Worm (Caenorhabditis elegans): Measurements from ENCODE around the gene hip-1.

DNA sequence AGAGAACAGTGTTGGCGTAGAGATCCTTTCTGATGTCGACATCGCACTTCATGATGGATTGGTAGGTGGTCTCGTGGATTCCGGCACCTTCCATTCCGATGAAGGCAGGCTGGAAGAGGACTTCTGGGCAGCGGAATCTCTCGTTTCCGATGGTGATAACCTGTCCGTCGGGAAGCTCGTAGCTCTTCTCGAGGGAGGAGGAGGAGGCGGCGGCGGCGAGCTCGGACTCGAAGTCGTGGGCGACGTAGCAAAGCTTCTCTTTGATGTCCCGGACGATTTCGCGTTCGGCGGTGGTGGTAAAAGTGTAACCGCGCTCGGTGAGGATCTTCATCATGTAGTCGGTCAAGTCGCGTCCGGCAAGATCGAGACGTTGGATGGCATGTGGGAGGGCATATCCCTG lies 17.5 kb downstream of the hip-1 start:
- TF ChIP-seq ztf-29 (GFP tag; IDR thresholded peaks at IDR 0.05) (no peak), ref-1 (GFP tag; conservative IDR thresholded peaks at IDR 0.05) (no peak), klf-2 (GFP tag; conservative IDR thresholded peaks at IDR 0.05) (no peak), flt-1 (GFP tag; IDR thresholded peaks at IDR 0.05) (no peak)

All from whole organism, midembryonic.